Fruit fly (Drosophila melanogaster) whole organism, embryonic: ENCODE data around the gene CG10570.

Experiments
- Atf6 ChIP-seq: fragments of 200-800 bp; sonication (Bioruptor generic); IDR thresholded peaks from 2 replicates; pipeline ENCODE4 v1.3.6; 2022; ENCODE audit warnings: missing biosample characterization, missing genetic modification characterization
- C15 ChIP-seq: fragments of 200-800 bp; sonication (Bioruptor generic); IDR thresholded peaks from 3 replicates; pipeline ENCODE4 v1.3.6; 2022; ENCODE audit warnings: missing biosample characterization, missing genetic modification characterization
- CG10321 ChIP-seq: fragments of 200-800 bp; sonication (Bioruptor generic); IDR thresholded peaks from 2 replicates; pipeline ENCODE4 v1.3.6; 2022; ENCODE audit warnings: missing biosample characterization, missing genetic modification characterization
- CG10431 ChIP-seq: fragments of 200-800 bp; sonication (Bioruptor generic); optimal IDR thresholded peaks from 3 replicates; lab custom pipeline; 2018; ENCODE audit warnings: missing biosample characterization, mild to moderate bottlenecking, missing genetic modification characterization
- CG11456 ChIP-seq: fragments of 200-800 bp; sonication (Bioruptor generic); IDR thresholded peaks from 3 replicates; pipeline ENCODE4 v1.3.6; 2022; ENCODE audit warnings: missing biosample characterization, missing genetic modification characterization
- CG14050 ChIP-seq: fragments of 200-800 bp; sonication (Bioruptor generic); IDR thresholded peaks from 3 replicates; pipeline ENCODE4 v1.3.6; 2022; ENCODE audit warnings: missing biosample characterization, missing genetic modification characterization
- CG16779 ChIP-seq: fragments of 200-800 bp; sonication (Bioruptor generic); IDR thresholded peaks from 2 replicates; pipeline ENCODE4 v1.3.6; 2022; ENCODE audit warnings: missing biosample characterization, missing genetic modification characterization
- CG17186 ChIP-seq: fragments of 200-800 bp; sonication (Bioruptor generic); optimal IDR thresholded peaks from 3 replicates; lab custom pipeline; 2017; ENCODE audit warnings: missing biosample characterization, missing genetic modification reagents, missing genetic modification characterization
- CG18476 ChIP-seq: fragments of 200-800 bp; sonication (Bioruptor generic); optimal IDR thresholded peaks from 2 replicates; lab custom pipeline; 2016; ENCODE audit warnings: missing biosample characterization, mild to moderate bottlenecking, missing genetic modification characterization
- CG2678 ChIP-seq: fragments of 200-800 bp; sonication (Bioruptor generic); optimal IDR thresholded peaks from 3 replicates; lab custom pipeline; 2019; ENCODE audit warnings: missing biosample characterization, mild to moderate bottlenecking, missing genetic modification characterization, moderate library complexity
- CG33213 ChIP-seq: fragments of 200-800 bp; sonication (Bioruptor generic); optimal IDR thresholded peaks from 3 replicates; lab custom pipeline; 2016; ENCODE audit warnings: missing biosample characterization, missing genetic modification characterization
- CG34224 ChIP-seq: fragments of 200-800 bp; sonication (Bioruptor generic); IDR thresholded peaks from 3 replicates; pipeline ENCODE4 v1.3.6; 2022; ENCODE audit warnings: missing biosample characterization, missing genetic modification characterization; ENCODE audit not compliant: partially characterized antibody
- CG34422 ChIP-seq: fragments of 200-800 bp; sonication (Bioruptor generic); IDR thresholded peaks from 3 replicates; pipeline ENCODE4 v1.3.6; 2022; ENCODE audit warnings: missing biosample characterization, missing genetic modification characterization
- CG4282 ChIP-seq: fragments of 200-800 bp; sonication (Bioruptor generic); optimal IDR thresholded peaks from 2 replicates; lab custom pipeline; 2016; ENCODE audit warnings: missing biosample characterization, missing genetic modification characterization
- CG4730 ChIP-seq: fragments of 200-800 bp; sonication (Bioruptor generic); IDR thresholded peaks from 2 replicates; pipeline ENCODE4 v1.3.6; 2022; ENCODE audit warnings: missing biosample characterization, missing genetic modification characterization
- CG5245 ChIP-seq: fragments of 200-800 bp; sonication (Bioruptor generic); optimal IDR thresholded peaks from 3 replicates; lab custom pipeline; 2016; ENCODE audit warnings: missing biosample characterization, missing genetic modification characterization
- CG6175 ChIP-seq: fragments of 200-800 bp; sonication (Bioruptor generic); IDR thresholded peaks from 3 replicates; pipeline ENCODE4 v1.3.6; 2022; ENCODE audit warnings: missing biosample characterization, missing genetic modification characterization
- CG6272 ChIP-seq: fragments of 200-800 bp; sonication (Bioruptor generic); IDR thresholded peaks from 2 replicates; pipeline ENCODE4 v1.3.6; 2022; ENCODE audit warnings: missing biosample characterization, missing genetic modification characterization
- CG7271 ChIP-seq: fragments of 200-800 bp; sonication (Bioruptor generic); optimal IDR thresholded peaks from 2 replicates; lab custom pipeline; 2018; ENCODE audit warnings: missing biosample characterization, mild to moderate bottlenecking, missing genetic modification characterization, moderate library complexity
- CG8290 ChIP-seq, 3 experiments: fragments of 200-800 bp; sonication (Bioruptor generic); optimal IDR thresholded peaks; 2 replicates each; lab custom pipeline; 2016 to 2019; ENCODE audit warnings: missing biosample characterization in 3 of 3, missing genetic modification characterization in 3 of 3, mild to moderate bottlenecking in 2 of 3, moderate library complexity in 1 of 3
- CG9215 ChIP-seq: fragments of 200-800 bp; sonication (Bioruptor generic); IDR thresholded peaks from 2 replicates; pipeline ENCODE4 v1.3.6; 2022; ENCODE audit warnings: missing biosample characterization, missing genetic modification characterization
- CkIIα-i1 ChIP-seq: fragments of 200-800 bp; sonication (Bioruptor generic); IDR thresholded peaks from 2 replicates; pipeline ENCODE4 v1.3.6; 2022; ENCODE audit warnings: missing biosample characterization, missing genetic modification characterization
- CoRest ChIP-seq: fragments of 200-800 bp; sonication (Bioruptor generic); optimal IDR thresholded peaks from 3 replicates; lab custom pipeline; 2018; ENCODE audit warnings: missing biosample characterization, mild to moderate bottlenecking, missing genetic modification characterization, moderate library complexity
- Fer2 ChIP-seq: fragments of 200-800 bp; sonication (Bioruptor generic); optimal IDR thresholded peaks from 2 replicates; lab custom pipeline; 2018; ENCODE audit warnings: missing biosample characterization, mild to moderate bottlenecking, missing genetic modification characterization, moderate library complexity
- HHEX ChIP-seq: fragments of 200-800 bp; sonication (Bioruptor generic); optimal IDR thresholded peaks from 3 replicates; lab custom pipeline; 2017; ENCODE audit warnings: missing biosample characterization, mild to moderate bottlenecking, missing genetic modification characterization, missing genetic modification reagents
- HLH4C ChIP-seq: fragments of 200-800 bp; sonication (Bioruptor generic); IDR thresholded peaks from 3 replicates; pipeline ENCODE4 v1.3.6; 2022; ENCODE audit warnings: missing biosample characterization, missing genetic modification characterization; ENCODE audit not compliant: partially characterized antibody
- Hsf ChIP-seq: fragments of 200-800 bp; sonication (Bioruptor generic); optimal IDR thresholded peaks from 3 replicates; lab custom pipeline; 2016; ENCODE audit warnings: missing biosample characterization, missing genetic modification characterization
- NC2α ChIP-seq: fragments of 200-800 bp; sonication (Bioruptor generic); optimal IDR thresholded peaks from 2 replicates; lab custom pipeline; 2016; ENCODE audit warnings: missing biosample characterization, missing genetic modification characterization
- Nf-YB ChIP-seq: fragments of 200-800 bp; sonication (Bioruptor generic); optimal IDR thresholded peaks from 3 replicates; lab custom pipeline; 2019; ENCODE audit warnings: missing biosample characterization, mild to moderate bottlenecking, missing genetic modification characterization, moderate library complexity
- PHDP ChIP-seq: fragments of 200-800 bp; sonication (Bioruptor generic); optimal IDR thresholded peaks from 3 replicates; lab custom pipeline; 2018; ENCODE audit warnings: missing biosample characterization, mild to moderate bottlenecking, missing genetic modification characterization, moderate library complexity
- Sox102F ChIP-seq: fragments of 200-800 bp; sonication (Bioruptor generic); optimal IDR thresholded peaks from 2 replicates; lab custom pipeline; 2018; ENCODE audit warnings: missing biosample characterization, mild to moderate bottlenecking, missing genetic modification characterization, moderate library complexity
- Tbp ChIP-seq: fragments of >200 bp; optimal IDR thresholded peaks from 2 replicates; lab custom pipeline; 2018; ENCODE audit warnings: missing biosample characterization, missing genetic modification characterization
- abd-A ChIP-seq: fragments of 200-800 bp; sonication (Bioruptor generic); optimal IDR thresholded peaks from 3 replicates; lab custom pipeline; 2019; ENCODE audit warnings: missing biosample characterization, mild to moderate bottlenecking, missing genetic modification characterization, moderate library complexity
- ac ChIP-seq: fragments of 200-800 bp; sonication (Bioruptor generic); optimal IDR thresholded peaks from 3 replicates; lab custom pipeline; 2017; ENCODE audit warnings: missing biosample characterization, mild to moderate bottlenecking, missing genetic modification characterization
- bsh ChIP-seq, 2 experiments: fragments of 200-800 bp; sonication (Bioruptor generic); optimal IDR thresholded peaks; 2 replicates each; lab custom pipeline; 2017 to 2018; ENCODE audit warnings: mild to moderate bottlenecking in 2 of 2, missing biosample characterization in 2 of 2, missing genetic modification characterization in 2 of 2, moderate library complexity in 1 of 2
- chinmo ChIP-seq: fragments of 200-800 bp; sonication (Bioruptor generic); IDR thresholded peaks from 4 replicates; pipeline ENCODE4 v1.3.6; 2022; ENCODE audit warnings: missing biosample characterization, missing genetic modification characterization; ENCODE audit not compliant: partially characterized antibody
- dan ChIP-seq: fragments of 200-800 bp; sonication (Bioruptor generic); IDR thresholded peaks from 2 replicates; pipeline ENCODE4 v1.3.6; 2022; ENCODE audit warnings: missing biosample characterization, missing genetic modification characterization
- fru ChIP-seq: fragments of >200 bp; optimal IDR thresholded peaks from 2 replicates; lab custom pipeline; 2017
- gro ChIP-seq: fragments of 200-800 bp; sonication (Bioruptor generic); optimal IDR thresholded peaks from 2 replicates; lab custom pipeline; 2016; ENCODE audit warnings: missing biosample characterization, missing genetic modification characterization
- h ChIP-seq: fragments of >200 bp; optimal IDR thresholded peaks from 2 replicates; lab custom pipeline; 2017
- pnt ChIP-seq: fragments of 200-800 bp; sonication (Bioruptor generic); optimal IDR thresholded peaks from 3 replicates; lab custom pipeline; 2016; ENCODE audit warnings: missing biosample characterization, missing genetic modification characterization
- pzg ChIP-seq: fragments of 200-800 bp; sonication (Bioruptor generic); optimal IDR thresholded peaks from 3 replicates; lab custom pipeline; 2018; ENCODE audit warnings: missing biosample characterization, mild to moderate bottlenecking, missing genetic modification characterization, moderate library complexity
- row ChIP-seq: fragments of 200-800 bp; sonication (Bioruptor generic); IDR thresholded peaks from 3 replicates; pipeline ENCODE4 v1.3.6; 2022; ENCODE audit warnings: missing biosample characterization, missing genetic modification characterization
- salm ChIP-seq: fragments of 200-800 bp; sonication (Bioruptor generic); optimal IDR thresholded peaks from 2 replicates; lab custom pipeline; 2018; ENCODE audit warnings: missing biosample characterization, mild to moderate bottlenecking, missing genetic modification characterization
- sc ChIP-seq, 3 experiments: fragments of >200 bp in 2 of 3; fragments of 200-800 bp in 1 of 3; sonication (Bioruptor generic) in 1 of 3; optimal IDR thresholded peaks; 2 replicates in 2 of 3; 3 replicates in 1 of 3; lab custom pipeline; 2017; ENCODE audit warnings: mild to moderate bottlenecking in 1 of 3, missing biosample characterization in 1 of 3, missing genetic modification characterization in 1 of 3, missing genetic modification reagents in 1 of 3
- sug ChIP-seq: fragments of 200-800 bp; optimal IDR thresholded peaks from 2 replicates; lab custom pipeline; 2019; ENCODE audit warnings: missing biosample characterization, mild to moderate bottlenecking, missing genetic modification characterization, moderate library complexity
- zen2 ChIP-seq: fragments of 200-800 bp; sonication (Bioruptor generic); IDR thresholded peaks from 3 replicates; pipeline ENCODE4 v1.3.6; 2022; ENCODE audit warnings: missing biosample characterization, missing genetic modification characterization; ENCODE audit not compliant: partially characterized antibody

The CG10570 gene

dm6 chr2L:18830587-18831528, 19.8 kb upstream of the CG10570 start, which contains the start of the genes CG17597 and ScpX (continued):
- TF ChIP-seq CG34422 (GFP tag; lab: Robert Waterston, UW) (0 out of 3 replicates have a peak, but pooled peaks have one; percentile 55), CG10321 (GFP tag; lab: Robert Waterston, UW) (0 out of 2 replicates have a peak, but pooled peaks have one; percentile 28), sc (optimal IDR thresholded peaks at IDR 0.05; lab: Kevin White, UChicago) (no peak), sc (GFP tag; optimal IDR thresholded peaks at IDR 0.05; lab: Kevin White, UChicago) (peak; percentile 18), ac (GFP tag; lab: Kevin White, UChicago) (no peak), fru (lab: Kevin White, UChicago) (no peak), CoRest (tag; lab: Kevin White, UChicago) (peak; percentile 77), CG34224 (peak; percentile 83), CG7271 (tag; lab: Kevin White, UChicago) (no peak), chinmo (GFP tag; lab: Robert Waterston, UW) (peak; percentile 90; the same call in 3 of the 4 replicates), Hsf (GFP tag; lab: Kevin White, UChicago) (peak; percentile 78), bsh (GFP tag; optimal IDR thresholded peaks at IDR 0.05; lab: Kevin White, UChicago) (peak; percentile 48 to 56), HHEX (GFP tag; lab: Kevin White, UChicago) (peak; percentile 39), CG5245 (GFP tag; lab: Kevin White, UChicago) (peak; percentile 22), Nf-YB (GFP tag; lab: Kevin White, UChicago) (peak; percentile 27), abd-A (tag; lab: Kevin White, UChicago) (no peak), salm (tag; lab: Kevin White, UChicago) (no peak), CG33213 (GFP tag; lab: Kevin White, UChicago) (peak; percentile 31), Fer2 (peak; percentile 26), CkIIα-i1 (GFP tag; lab: Robert Waterston, UW) (no peak), dan (GFP tag; lab: Robert Waterston, UW) (no peak), Tbp (peak; percentile 56), C15 (GFP tag; lab: Robert Waterston, UW) (0 out of 3 replicates have a peak, but pooled peaks have one; percentile 29), CG11456 (0 out of 3 replicates have a peak, but pooled peaks have one; percentile 59), gro (GFP tag; lab: Kevin White, UChicago) (peak; percentile 71), Sox102F (peak; percentile 59), CG10431 (no peak), CG18476 (peak; percentile 68), sug (tag; lab: Kevin White, UChicago) (peak; percentile 76), NC2α (GFP tag; lab: Kevin White, UChicago) (peak; percentile 56), CG14050 (GFP tag; lab: Robert Waterston, UW) (no peak), h (no peak), CG2678 (tag; lab: Kevin White, UChicago) (peak; percentile 76), row (GFP tag; lab: Robert Waterston, UW) (peak; percentile 94), pzg (GFP tag; lab: Kevin White, UChicago) (peak; percentile 74), pnt (GFP tag; lab: Kevin White, UChicago) (peak; percentile 58), CG4282 (GFP tag; lab: Kevin White, UChicago) (no peak), CG17186 (GFP tag; lab: Kevin White, UChicago) (peak; percentile 89), HLH4C (peak; percentile 90), PHDP (tag; lab: Kevin White, UChicago) (peak; percentile 54), CG6272 (GFP tag; lab: Robert Waterston, UW) (peak; percentile 45; the same call in 1 of the 2 replicates), zen2 (peak; percentile 81), CG16779 (GFP tag; lab: Robert Waterston, UW) (no peak), CG8290 (GFP tag; optimal IDR thresholded peaks at IDR 0.05; lab: Kevin White, UChicago) (peak; percentile 53), CG8290 (tag; optimal IDR thresholded peaks at IDR 0.05; lab: Kevin White, UChicago) (peak; percentile 1 to 58), Atf6 (GFP tag; lab: Robert Waterston, UW) (no peak), CG6175 (no peak), CG4730 (0 out of 2 replicates have a peak, but pooled peaks have one; percentile 17), CG9215 (GFP tag; lab: Robert Waterston, UW) (peak; percentile 64)
